Fruit fly (Drosophila melanogaster): Measurements from ENCODE around the gene TfIIEbeta.

TfIIEbeta gene

DNA sequence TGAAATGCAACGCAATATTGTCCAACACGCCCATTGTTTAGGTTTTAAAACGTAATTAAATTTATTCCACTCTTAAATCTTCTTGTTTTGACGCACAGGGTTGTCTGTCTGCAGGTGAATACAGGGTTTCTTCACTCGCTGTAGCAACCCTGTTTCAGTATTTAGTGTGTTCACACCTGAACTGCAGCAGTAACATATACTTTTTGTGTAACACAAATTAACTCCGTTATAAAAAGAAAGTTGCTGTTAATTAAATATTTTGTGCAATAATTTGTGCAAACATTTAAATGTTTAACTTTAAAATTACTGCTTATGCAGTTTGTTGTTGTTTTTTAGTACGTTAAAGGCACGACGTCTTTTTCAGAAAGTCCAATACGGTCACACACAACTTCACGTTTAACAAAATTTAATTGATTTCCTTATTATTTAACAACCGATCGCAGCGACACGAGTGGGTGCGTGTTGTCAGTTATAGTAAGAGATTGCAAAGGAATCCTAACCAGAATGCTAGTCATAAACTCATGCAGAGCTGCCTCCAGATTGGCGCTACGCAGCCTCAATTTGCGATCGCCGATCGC is 5.4 kb downstream of the TfIIEbeta start, which contains the start of the genes CG15012 and Fdx2 (continued):
- TF ChIP-seq CG8944 (GFP tag; optimal IDR thresholded peaks at IDR 0.05) (peak; percentile 34), dimm (GFP tag; IDR thresholded peaks at IDR 0.05) (no peak), repo (GFP tag; optimal IDR thresholded peaks at IDR 0.05) (no peak), Optix (GFP tag; IDR thresholded peaks at IDR 0.05) (no peak), CG2889 (GFP tag; IDR thresholded peaks at IDR 0.05) (no peak), CG15514 (GFP tag; optimal IDR thresholded peaks at IDR 0.05) (peak; percentile 86), HmgZ (tag; optimal IDR thresholded peaks at IDR 0.05) (peak; percentile 73), CG4854 (GFP tag; optimal IDR thresholded peaks at IDR 0.05) (peak; percentile 20), Taf1 (GFP tag; IDR thresholded peaks at IDR 0.05) (no peak), MBD-R2 (GFP tag; IDR thresholded peaks at IDR 0.05) (peak; percentile 92), CG3995 (GFP tag; optimal IDR thresholded peaks at IDR 0.05) (peak; percentile 44), CG32767 (GFP tag; IDR thresholded peaks at IDR 0.05) (no peak), dan (GFP tag; IDR thresholded peaks at IDR 0.05) (no peak), CHES-1-like (GFP tag; optimal IDR thresholded peaks at IDR 0.05) (peak; percentile 28), chm (GFP tag; IDR thresholded peaks at IDR 0.05) (no peak), phol (tag; optimal IDR thresholded peaks at IDR 0.05) (peak; percentile 68), CG15269 (tag; optimal IDR thresholded peaks at IDR 0.05) (no peak), CG1647 (GFP tag; optimal IDR thresholded peaks at IDR 0.05) (peak; percentile 37), az2 (GFP tag; optimal IDR thresholded peaks at IDR 0.05) (no peak), nerfin-1 (tag; optimal IDR thresholded peaks at IDR 0.05) (peak; percentile 12), sr (GFP tag; IDR thresholded peaks at IDR 0.05) (no peak), CG31224 (GFP tag; IDR thresholded peaks at IDR 0.05) (no peak), peb (GFP tag; IDR thresholded peaks at IDR 0.05) (no peak), ewg (GFP tag; optimal IDR thresholded peaks at IDR 0.05) (no peak), disco-r (GFP tag; optimal IDR thresholded peaks at IDR 0.05) (no peak), CG16863 (GFP tag; optimal IDR thresholded peaks at IDR 0.05) (no peak), CG14014 (GFP tag; IDR thresholded peaks at IDR 0.05) (no peak), CG8290 (GFP tag; optimal IDR thresholded peaks at IDR 0.05) (peak; percentile 23), CG8290 (tag; optimal IDR thresholded peaks at IDR 0.05) (peak in 1 of 2 experiments; percentile 41), ap (GFP tag; IDR thresholded peaks at IDR 0.05) (no peak), ato (GFP tag; IDR thresholded peaks at IDR 0.05; ENCODE audit: partially characterized antibody) (no peak), schlank (tag; optimal IDR thresholded peaks at IDR 0.05) (no peak), abd-A (tag; optimal IDR thresholded peaks at IDR 0.05) (no peak), Fer1 (GFP tag; optimal IDR thresholded peaks at IDR 0.05) (no peak), otp (GFP tag; IDR thresholded peaks at IDR 0.05) (no peak), esg (GFP tag; conservative IDR thresholded peaks at IDR 0.05) (no peak), CG12769 (tag; optimal IDR thresholded peaks at IDR 0.05) (no peak), Xrp1 (GFP tag; IDR thresholded peaks at IDR 0.05) (no peak), zf30C (GFP tag; optimal IDR thresholded peaks at IDR 0.05) (no peak), corto (GFP tag; optimal IDR thresholded peaks at IDR 0.05) (no peak), CG7987 (GFP tag; optimal IDR thresholded peaks at IDR 0.05) (no peak), yki (optimal IDR thresholded peaks at IDR 0.05) (no peak), Chrac-16 (GFP tag; optimal IDR thresholded peaks at IDR 0.05) (peak; percentile 1), cad (GFP tag; optimal IDR thresholded peaks at IDR 0.05) (no peak), CG1233 (GFP tag; optimal IDR thresholded peaks at IDR 0.05) (no peak), Sox102F (GFP tag; optimal IDR thresholded peaks at IDR 0.05) (no peak), CG6765 (GFP tag; optimal IDR thresholded peaks at IDR 0.05) (no peak), trh (GFP tag; optimal IDR thresholded peaks at IDR 0.05) (no peak), CG10209 (GFP tag; optimal IDR thresholded peaks at IDR 0.05) (no peak), seq (GFP tag; IDR thresholded peaks at IDR 0.05) (no peak), tx (GFP tag; optimal IDR thresholded peaks at IDR 0.05) (peak; percentile 26), wek (GFP tag; optimal IDR thresholded peaks at IDR 0.05) (no peak), CG11247 (GFP tag; IDR thresholded peaks at IDR 0.05) (no peak)
